Worm (Caenorhabditis elegans) whole organism, L1 larva: ENCODE results near the gene nspe-2.

Experiments
- aha-1 ChIP-seq: fragments of 150-350 bp; optimal IDR thresholded peaks from 2 replicates; lab custom pipeline; 2014; ENCODE audit warnings: missing biosample characterization, missing genetic modification characterization
- aly-2 ChIP-seq: fragments of 150-350 bp; optimal IDR thresholded peaks from 2 replicates; lab custom pipeline; 2014; ENCODE audit warnings: missing biosample characterization, missing genetic modification characterization
- dsc-1 ChIP-seq: sonication (generic microtip); optimal IDR thresholded peaks from 2 replicates; lab custom pipeline; 2016; ENCODE audit warnings: mild to moderate bottlenecking, missing genetic modification characterization, missing compliant biosample characterization
- egl-27 ChIP-seq, 2 experiments: fragments of 150-350 bp in 1 of 2; sonication (generic microtip); optimal IDR thresholded peaks; 3 replicates each; lab custom pipeline; 2017 to 2018; ENCODE audit warnings: missing biosample characterization in 2 of 2, missing genetic modification characterization in 2 of 2, missing genetic modification reagents in 2 of 2
- fkh-4 ChIP-seq: sonication (generic microtip); optimal IDR thresholded peaks from 2 replicates; lab custom pipeline; 2016; ENCODE audit warnings: missing compliant biosample characterization, missing genetic modification characterization, borderline replicate concordance
- jun-1 ChIP-seq: fragments of 150-350 bp; optimal IDR thresholded peaks from 2 replicates; lab custom pipeline; 2014; ENCODE audit warnings: missing biosample characterization, missing genetic modification reagents, missing genetic modification characterization
- lin-13 ChIP-seq: fragments of 150-350 bp; optimal IDR thresholded peaks from 2 replicates; lab custom pipeline; 2014; ENCODE audit warnings: missing biosample characterization, missing genetic modification reagents, missing genetic modification characterization
- nhr-20 ChIP-seq: sonication (generic microtip); optimal IDR thresholded peaks from 2 replicates; lab custom pipeline; 2016; ENCODE audit warnings: mild to moderate bottlenecking, missing genetic modification characterization, missing compliant biosample characterization
- nhr-71 ChIP-seq: sonication (generic microtip); optimal IDR thresholded peaks from 2 replicates; lab custom pipeline; 2016; ENCODE audit warnings: mild to moderate bottlenecking, missing genetic modification characterization, moderate library complexity, missing compliant biosample characterization
- nhr-77 ChIP-seq: fragments of 150-350 bp; optimal IDR thresholded peaks from 2 replicates; lab custom pipeline; 2014; ENCODE audit warnings: missing biosample characterization, missing genetic modification characterization

- TF ChIP-seq dsc-1 (peak; percentile 95), lin-13 (GFP tag; lab: Kevin White, UChicago) (no peak), jun-1 (tag; lab: Kevin White, UChicago) (no peak), nhr-20 (tag; lab: Kevin White, UChicago) (peak; percentile 2), egl-27 (tag; optimal IDR thresholded peaks at IDR 0.05; lab: Kevin White, UChicago) (no peak), nhr-77 (tag; lab: Kevin White, UChicago) (no peak), aha-1 (tag; lab: Kevin White, UChicago) (no peak), fkh-4 (peak; percentile 58), aly-2 (tag; lab: Kevin White, UChicago) (no peak), nhr-71 (tag; lab: Kevin White, UChicago) (peak; percentile 76)
Observed at ce11 chrII:12659676-12660371, 40.6 kb upstream of the nspe-2 start.
